Fruit fly (Drosophila melanogaster): ENCODE data around the gene CG9636.

Gene CG9636

dm6 chr3R:8206628-8207275 is 36.8 kb downstream of the CG9636 start (continued):
- TF ChIP-seq CG4820 (GFP tag; optimal IDR thresholded peaks at IDR 0.05) (peak; percentile 42), jigr1 (GFP tag; IDR thresholded peaks at IDR 0.05) (no peak; the same call in 2 of the 3 replicates), ro (GFP tag; IDR thresholded peaks at IDR 0.05) (no peak), ssp (GFP tag; IDR thresholded peaks at IDR 0.05) (peak; percentile 30; the same call in 1 of the 2 replicates), CG4730 (GFP tag; IDR thresholded peaks at IDR 0.05) (no peak), H2.0 (GFP tag; IDR thresholded peaks at IDR 0.05) (peak; percentile 35; the same call in 1 of the 2 replicates), CG1602 (GFP tag; optimal IDR thresholded peaks at IDR 0.05) (peak; percentile 41), crol (GFP tag; IDR thresholded peaks at IDR 0.05) (peak; percentile 71), CG5953 (GFP tag; IDR thresholded peaks at IDR 0.05) (peak; percentile 40; the same call in 1 of the 2 replicates), YL-1 (GFP tag; optimal IDR thresholded peaks at IDR 0.05) (no peak), Hand (GFP tag; optimal IDR thresholded peaks at IDR 0.05) (peak; percentile 14), tup (GFP tag; optimal IDR thresholded peaks at IDR 0.05) (no peak), Aef1 (GFP tag; IDR thresholded peaks at IDR 0.05) (peak; percentile 49), corto (GFP tag; optimal IDR thresholded peaks at IDR 0.05) (no peak), CG2712 (tag; optimal IDR thresholded peaks at IDR 0.05) (peak; percentile 72), CG1233 (GFP tag; optimal IDR thresholded peaks at IDR 0.05) (peak; percentile 30), Vsx1 (GFP tag; optimal IDR thresholded peaks at IDR 0.05) (peak; percentile 10), CG12659 (GFP tag; optimal IDR thresholded peaks at IDR 0.05) (peak; percentile 52), CG16863 (GFP tag; optimal IDR thresholded peaks at IDR 0.05) (no peak), ci (GFP tag; IDR thresholded peaks at IDR 0.05) (no peak), CG13624 (GFP tag; optimal IDR thresholded peaks at IDR 0.05) (no peak), scrt (GFP tag; optimal IDR thresholded peaks at IDR 0.05) (peak; percentile 30), bsh (GFP tag; optimal IDR thresholded peaks at IDR 0.05) (peak in 1 of 2 experiments; percentile 52), org-1 (GFP tag; optimal IDR thresholded peaks at IDR 0.05) (peak; percentile 49), ham (GFP tag; IDR thresholded peaks at IDR 0.05) (0 out of 2 replicates have a peak, but pooled peaks have one; percentile 5), trh (GFP tag; optimal IDR thresholded peaks at IDR 0.05) (no peak), CG11695 (GFP tag; IDR thresholded peaks at IDR 0.05) (peak; percentile 65), Atf6 (GFP tag; IDR thresholded peaks at IDR 0.05) (peak; percentile 57; the same call in 1 of the 2 replicates), Optix (GFP tag; IDR thresholded peaks at IDR 0.05) (no peak)

dm6 chr3R:8206019-8206418 is 37.6 kb downstream of the CG9636 start:
- TF ChIP-seq CG11398 (GFP tag; optimal IDR thresholded peaks at IDR 0.05) (no peak), nerfin-1 (tag; optimal IDR thresholded peaks at IDR 0.05) (peak; percentile 79), dimm (GFP tag; IDR thresholded peaks at IDR 0.05) (peak; percentile 25; the same call in 1 of the 2 replicates), twi (tag; optimal IDR thresholded peaks at IDR 0.05) (peak; percentile 95)

dm6 chr3R:8205292-8205893 is 38.2 kb downstream of the CG9636 start:
- TF ChIP-seq zen (tag; optimal IDR thresholded peaks at IDR 0.05): peak; percentile 99
- peak; percentile 69 for TF ChIP-seq CG15479 (GFP tag; optimal IDR thresholded peaks at IDR 0.05)
- no peak for TF ChIP-seq Fer2 (tag; optimal IDR thresholded peaks at IDR 0.05)
- TF ChIP-seq CG34422 (GFP tag; IDR thresholded peaks at IDR 0.05): 0 out of 3 replicates have a peak, but pooled peaks have one; percentile 35
- TF ChIP-seq D (optimal IDR thresholded peaks at IDR 0.05): peak; percentile 92
- no peak for TF ChIP-seq D (GFP tag; optimal IDR thresholded peaks at IDR 0.05)
- TF ChIP-seq tll (GFP tag; optimal IDR thresholded peaks at IDR 0.05): peak in 1 of 2 experiments; percentile 95
- TF ChIP-seq cad (GFP tag; optimal IDR thresholded peaks at IDR 0.05): peak; percentile 90
- no peak for TF ChIP-seq HmgZ (tag; optimal IDR thresholded peaks at IDR 0.05)

Data from whole organism, embryonic.